Fruit fly (Drosophila melanogaster) whole organism, prepupa: ENCODE data around the gene CG33985.

Source experiments
- CG15336 ChIP-seq: fragments of 200-800 bp; sonication (Bioruptor generic); IDR thresholded peaks from 2 replicates; pipeline ENCODE4 v1.3.6; 2022; ENCODE audit warnings: missing biosample characterization, missing genetic modification characterization
- CG6163 ChIP-seq: fragments of 200-800 bp; sonication (Bioruptor generic); IDR thresholded peaks from 3 replicates; pipeline ENCODE4 v1.3.6; 2022; ENCODE audit warnings: missing biosample characterization, missing genetic modification characterization
- Lpt ChIP-seq: fragments of 200-800 bp; sonication (Bioruptor generic); optimal IDR thresholded peaks from 3 replicates; lab custom pipeline; 2016; ENCODE audit warnings: missing biosample characterization, missing genetic modification characterization
- Sox15 ChIP-seq: fragments of 200-800 bp; sonication (Bioruptor generic); optimal IDR thresholded peaks from 3 replicates; lab custom pipeline; 2016; ENCODE audit warnings: missing biosample characterization, missing genetic modification characterization
- cyc ChIP-seq: fragments of 200-800 bp; sonication (Bioruptor generic); optimal IDR thresholded peaks from 3 replicates; lab custom pipeline; 2016; ENCODE audit warnings: missing biosample characterization, missing genetic modification characterization
- dsx ChIP-seq: fragments of 200-800 bp; optimal IDR thresholded peaks from 3 replicates; lab custom pipeline; 2019; ENCODE audit warnings: missing biosample characterization, mild to moderate bottlenecking, missing genetic modification characterization, moderate library complexity; ENCODE audit not compliant: poor library complexity, severe bottlenecking
- fd59A ChIP-seq: fragments of 200-800 bp; sonication (Bioruptor generic); optimal IDR thresholded peaks from 2 replicates; lab custom pipeline; 2017; ENCODE audit warnings: missing biosample characterization, mild to moderate bottlenecking, missing genetic modification characterization, missing genetic modification reagents
- pdm3 ChIP-seq: fragments of 200-800 bp; sonication (Bioruptor generic); optimal IDR thresholded peaks from 3 replicates; lab custom pipeline; 2016; ENCODE audit warnings: missing biosample characterization, missing genetic modification characterization
- ss ChIP-seq, 2 experiments: fragments of 200-800 bp; sonication (Bioruptor generic); optimal IDR thresholded peaks; 2 replicates in 1 of 2; 3 replicates in 1 of 2; lab custom pipeline; 2017 to 2018; ENCODE audit warnings: mild to moderate bottlenecking in 2 of 2, missing biosample characterization in 2 of 2, missing genetic modification characterization in 2 of 2, moderate library complexity in 1 of 2

- no peak for TF ChIP-seq cyc
- TF ChIP-seq pdm3 (GFP tag; lab: Kevin White, UChicago) = no peak
- TF ChIP-seq fd59A (GFP tag; lab: Kevin White, UChicago) = no peak
- no peak for TF ChIP-seq CG15336 (GFP tag; lab: Robert Waterston, UW)
- no peak for TF ChIP-seq CG6163
- no peak for TF ChIP-seq Lpt (GFP tag; lab: Kevin White, UChicago)
- no peak for TF ChIP-seq ss (GFP tag; optimal IDR thresholded peaks at IDR 0.05; lab: Kevin White, UChicago)
- TF ChIP-seq dsx (GFP tag; lab: Kevin White, UChicago) = no peak
- no peak for TF ChIP-seq Sox15 (GFP tag; lab: Kevin White, UChicago)
Measured at dm6 chr3L:15538582-15539490, 12.2 kb upstream of the CG33985 start.
